Fruit fly (Drosophila melanogaster) whole organism, wandering third instar larva: Measurements from ENCODE around the gene mib1.
A peak's percentile ranks its signal among the peaks of the same experiment; 100 is the strongest.

Source experiments
- Abd-B ChIP-seq: fragments of >200 bp; optimal IDR thresholded peaks from 2 replicates; lab custom pipeline; 2017; ENCODE audit warnings: missing biosample characterization, missing genetic modification characterization
- CG32264 ChIP-seq: fragments of 200-800 bp; sonication (Bioruptor generic); optimal IDR thresholded peaks from 2 replicates; lab custom pipeline; 2016; ENCODE audit warnings: missing biosample characterization, missing genetic modification characterization
- CG9705 ChIP-seq: fragments of 200-800 bp; sonication (Bioruptor generic); optimal IDR thresholded peaks from 2 replicates; lab custom pipeline; 2018; ENCODE audit warnings: missing biosample characterization, mild to moderate bottlenecking, missing genetic modification characterization
- CrebA ChIP-seq: fragments of 200-800 bp; sonication (Bioruptor generic); optimal IDR thresholded peaks from 2 replicates; lab custom pipeline; 2016; ENCODE audit warnings: missing biosample characterization, mild to moderate bottlenecking, missing genetic modification characterization, borderline replicate concordance
- Dfd ChIP-seq: fragments of >200 bp; optimal IDR thresholded peaks from 2 replicates; lab custom pipeline; 2017; ENCODE audit warnings: missing biosample characterization, missing genetic modification characterization
- Dif ChIP-seq: fragments of 200-275, 200-300 bp; sonication (Bioruptor generic); optimal IDR thresholded peaks from 2 replicates; lab custom pipeline; 2018; ENCODE audit warnings: missing biosample characterization, missing genetic modification characterization; ENCODE audit not compliant: partially characterized antibody
- GATAd ChIP-seq: sonication (Bioruptor generic); optimal IDR thresholded peaks from 2 replicates; lab custom pipeline; 2016; ENCODE audit warnings: missing biosample characterization, missing genetic modification characterization
- HLH106 ChIP-seq: fragments of 200-800 bp; optimal IDR thresholded peaks from 3 replicates; lab custom pipeline; 2019; ENCODE audit warnings: missing biosample characterization, mild to moderate bottlenecking, missing genetic modification characterization, moderate library complexity
- Hnf4 ChIP-seq: fragments of 200-800 bp; sonication (Bioruptor generic); optimal IDR thresholded peaks from 2 replicates; lab custom pipeline; 2016; ENCODE audit warnings: missing biosample characterization, mild to moderate bottlenecking, missing genetic modification characterization
- Hr78 ChIP-seq: fragments of >200 bp; optimal IDR thresholded peaks from 2 replicates; lab custom pipeline; 2017; ENCODE audit warnings: missing biosample characterization, missing genetic modification characterization
- Hr83 ChIP-seq: fragments of 200-300 bp; sonication (Bioruptor generic); optimal IDR thresholded peaks from 2 replicates; lab custom pipeline; 2016; ENCODE audit warnings: missing biosample characterization, mild to moderate bottlenecking, missing genetic modification characterization, moderate library complexity; ENCODE audit not compliant: poor library complexity, severe bottlenecking
- Jra ChIP-seq: sonication (Bioruptor generic); optimal IDR thresholded peaks from 2 replicates; lab custom pipeline; 2016; ENCODE audit warnings: missing biosample characterization, missing genetic modification characterization
- Mio ChIP-seq: sonication (Bioruptor generic); optimal IDR thresholded peaks from 2 replicates; lab custom pipeline; 2016; ENCODE audit warnings: missing biosample characterization, missing genetic modification characterization
- Myc ChIP-seq: fragments of >200 bp; optimal IDR thresholded peaks from 2 replicates; lab custom pipeline; 2017
- N ChIP-seq: fragments of >200 bp; optimal IDR thresholded peaks from 2 replicates; lab custom pipeline; 2018; ENCODE audit warnings: missing biosample characterization, missing external identifiers, missing genetic modification characterization
- OdsH ChIP-seq: fragments of 200-800 bp; sonication (Bioruptor generic); optimal IDR thresholded peaks from 2 replicates; lab custom pipeline; 2016; ENCODE audit warnings: missing biosample characterization, mild to moderate bottlenecking, missing genetic modification characterization
- Rel ChIP-seq, 2 experiments: fragments of 200-800 bp; sonication (Bioruptor generic) in 1 of 2; optimal IDR thresholded peaks; 2 replicates in 1 of 2; 3 replicates in 1 of 2; lab custom pipeline; 2016 to 2019; ENCODE audit warnings: mild to moderate bottlenecking in 2 of 2, missing biosample characterization in 2 of 2, missing genetic modification characterization in 2 of 2, moderate library complexity in 1 of 2
- Sp1 ChIP-seq: fragments of 200-800 bp; sonication (Bioruptor generic); optimal IDR thresholded peaks from 3 replicates; lab custom pipeline; 2019; ENCODE audit warnings: missing biosample characterization, mild to moderate bottlenecking, missing genetic modification characterization, moderate library complexity
- Vsx2 ChIP-seq: fragments of 200-300, 225-300 bp; sonication (Bioruptor generic); optimal IDR thresholded peaks from 2 replicates; lab custom pipeline; 2018; ENCODE audit warnings: missing biosample characterization, missing genetic modification characterization; ENCODE audit not compliant: partially characterized antibody
- br ChIP-seq: fragments of 200-800 bp; sonication (Bioruptor generic); optimal IDR thresholded peaks from 2 replicates; lab custom pipeline; 2016; ENCODE audit warnings: missing biosample characterization, missing genetic modification characterization
- brk ChIP-seq: fragments of 200-800 bp; sonication (Bioruptor generic); optimal IDR thresholded peaks from 2 replicates; lab custom pipeline; 2016; ENCODE audit warnings: missing biosample characterization, mild to moderate bottlenecking, missing genetic modification characterization
- dl ChIP-seq, 2 experiments: fragments of 175-275, 200-275 bp in 1 of 2; fragments of 200-275 bp in 1 of 2; sonication (Bioruptor generic); optimal IDR thresholded peaks; lab custom pipeline; 2018; ENCODE audit warnings: mild to moderate bottlenecking in 2 of 2, missing biosample characterization in 2 of 2, missing genetic modification characterization in 2 of 2, moderate library complexity in 2 of 2; ENCODE audit not compliant: partially characterized antibody in 2 of 2, insufficient read depth in 1 of 2
- dmrt93B ChIP-seq: fragments of 200-800 bp; sonication (Bioruptor generic); optimal IDR thresholded peaks from 2 replicates; lab custom pipeline; 2018; ENCODE audit warnings: missing biosample characterization, mild to moderate bottlenecking, missing genetic modification characterization
- dsf ChIP-seq: sonication (Bioruptor generic); optimal IDR thresholded peaks from 2 replicates; lab custom pipeline; 2016; ENCODE audit warnings: missing biosample characterization, missing genetic modification characterization, borderline replicate concordance
- ey ChIP-seq: fragments of 200-800 bp; sonication (Bioruptor generic); optimal IDR thresholded peaks from 2 replicates; lab custom pipeline; 2016; ENCODE audit warnings: missing biosample characterization, missing genetic modification characterization
- foxo ChIP-seq, 2 experiments: fragments of 200-800 bp; sonication (Bioruptor generic); optimal IDR thresholded peaks; 2 replicates in 1 of 2; 3 replicates in 1 of 2; lab custom pipeline; 2016 to 2017; ENCODE audit warnings: missing biosample characterization in 2 of 2, missing genetic modification characterization in 2 of 2
- fru ChIP-seq: fragments of 200-800 bp; sonication (Bioruptor generic); optimal IDR thresholded peaks from 3 replicates; lab custom pipeline; 2016; ENCODE audit warnings: missing biosample characterization, mild to moderate bottlenecking, missing genetic modification characterization
- h ChIP-seq: fragments of 200-800 bp; sonication (Bioruptor generic); optimal IDR thresholded peaks from 3 replicates; lab custom pipeline; 2016; ENCODE audit warnings: missing biosample characterization, mild to moderate bottlenecking, missing genetic modification characterization
- jim ChIP-seq: fragments of 175-275, 200-325 bp; sonication (Bioruptor generic); optimal IDR thresholded peaks from 2 replicates; lab custom pipeline; 2016; ENCODE audit warnings: missing biosample characterization, mild to moderate bottlenecking, missing genetic modification characterization
- lola ChIP-seq: fragments of >200 bp; optimal IDR thresholded peaks from 2 replicates; lab custom pipeline; 2017; ENCODE audit warnings: missing biosample characterization, missing genetic modification characterization
- pan ChIP-seq: fragments of >200 bp; optimal IDR thresholded peaks from 2 replicates; lab custom pipeline; 2017
- psq ChIP-seq: fragments of 200-800 bp; sonication (Bioruptor generic); optimal IDR thresholded peaks from 3 replicates; lab custom pipeline; 2017; ENCODE audit warnings: missing biosample characterization, mild to moderate bottlenecking, missing genetic modification characterization, moderate library complexity
- rgr ChIP-seq: fragments of 200-800 bp; sonication (Bioruptor generic); optimal IDR thresholded peaks from 3 replicates; lab custom pipeline; 2016; ENCODE audit warnings: missing biosample characterization, mild to moderate bottlenecking, missing genetic modification characterization
- sage ChIP-seq: fragments of 200-800 bp; sonication (Bioruptor generic); optimal IDR thresholded peaks from 2 replicates; lab custom pipeline; 2016; ENCODE audit warnings: missing biosample characterization, mild to moderate bottlenecking, missing genetic modification characterization
- sv ChIP-seq: fragments of 200-800 bp; sonication (Bioruptor generic); optimal IDR thresholded peaks from 3 replicates; lab custom pipeline; 2016; ENCODE audit warnings: missing biosample characterization, missing genetic modification characterization
- tai ChIP-seq: sonication (Bioruptor generic); optimal IDR thresholded peaks from 2 replicates; lab custom pipeline; 2016; ENCODE audit warnings: missing biosample characterization, missing genetic modification characterization
- usp ChIP-seq: fragments of >200 bp; optimal IDR thresholded peaks from 2 replicates; lab custom pipeline; 2017; ENCODE audit warnings: missing biosample characterization, missing genetic modification characterization
- woc ChIP-seq: sonication (Bioruptor generic); optimal IDR thresholded peaks from 2 replicates; lab custom pipeline; 2016; ENCODE audit warnings: missing biosample characterization, mild to moderate bottlenecking, missing genetic modification characterization

Gene mib1

DNA sequence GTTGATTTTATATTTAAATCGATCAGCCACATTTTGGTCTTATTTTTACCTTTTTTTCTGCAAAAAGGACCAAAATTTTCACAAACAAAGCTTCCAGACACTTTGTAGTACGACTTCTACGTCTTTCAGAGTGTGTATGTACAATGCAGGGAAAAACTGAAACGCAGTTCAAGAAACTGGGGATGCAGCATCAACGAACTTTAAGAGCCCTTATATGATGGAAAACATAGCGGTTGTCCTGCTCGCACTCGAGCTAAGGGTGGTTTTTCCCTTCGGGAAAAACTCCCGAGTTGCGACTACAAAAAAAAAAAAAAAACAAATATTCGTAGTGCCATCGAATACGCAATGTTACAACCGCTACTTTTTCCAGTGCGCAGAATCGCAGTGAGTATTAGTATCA is 28.8 kb upstream of the mib1 start:
- TF ChIP-seq dl (GFP tag; optimal IDR thresholded peaks at IDR 0.05; lab: Kevin White, UChicago; ENCODE audit: insufficient read depth in 1 of 2, partially characterized antibody in 2 of 2), result no peak
- TF ChIP-seq Dif (GFP tag; lab: Kevin White, UChicago), result peak; percentile 16
- TF ChIP-seq sage (GFP tag; lab: Kevin White, UChicago), result no peak
- TF ChIP-seq, all 38 proteins: peak for 1

DNA sequence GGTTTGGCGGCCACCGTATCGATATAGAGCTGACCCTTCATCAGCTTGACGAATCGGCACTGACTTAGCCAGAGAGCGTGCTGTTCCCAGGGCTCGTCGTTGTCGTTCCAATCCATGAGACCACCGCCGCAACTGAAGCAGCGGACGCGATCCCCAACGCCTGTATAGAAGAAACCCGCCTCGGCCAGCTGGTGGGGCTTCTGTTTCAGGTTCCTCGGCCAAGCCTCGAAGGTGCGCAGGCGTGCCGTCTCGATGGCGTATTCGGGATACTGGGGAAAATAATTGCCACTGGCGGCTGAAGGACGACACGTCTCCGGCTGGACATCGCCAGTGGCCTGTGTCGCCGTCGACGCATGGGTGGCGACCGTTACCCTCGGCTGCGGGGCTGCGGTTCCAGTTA is 27.5 kb upstream of the mib1 start:
- TF ChIP-seq OdsH (GFP tag; lab: Kevin White, UChicago) (no peak), h (GFP tag; lab: Kevin White, UChicago) (no peak), foxo (GFP tag; optimal IDR thresholded peaks at IDR 0.05; lab: Kevin White, UChicago) (no peak)
- TF ChIP-seq, all 38 proteins: peak for 0

DNA sequence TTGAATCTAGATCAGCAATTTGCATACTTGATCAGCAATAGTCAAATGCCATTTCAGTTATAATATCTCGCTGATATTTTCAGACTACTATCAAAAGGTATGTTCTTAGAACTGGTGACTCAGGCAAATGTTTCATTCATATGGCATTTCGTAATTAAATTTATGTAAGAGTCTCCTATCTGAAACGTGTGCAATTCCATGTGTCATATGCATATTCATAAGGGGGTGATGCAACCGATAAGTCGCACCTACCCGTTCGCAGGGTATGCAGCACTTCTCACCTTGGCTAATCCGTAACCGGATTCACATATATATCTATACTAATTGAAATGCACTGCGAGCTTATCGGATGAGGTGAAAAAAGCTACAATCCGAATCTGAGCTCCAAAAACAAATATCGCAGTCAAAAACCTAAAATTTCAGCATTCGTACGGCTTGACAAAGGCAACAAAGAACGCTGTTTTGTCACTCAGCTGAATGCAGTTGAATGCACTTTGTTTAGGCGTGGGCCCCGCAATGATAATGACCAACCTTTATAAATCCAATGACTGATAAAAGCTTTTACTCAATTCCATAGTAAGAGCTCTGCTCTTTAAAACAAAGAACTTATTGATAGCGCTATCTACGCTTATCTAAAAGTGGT is 26.2 kb upstream of the mib1 start:
- TF ChIP-seq dmrt93B (no peak), tai (GFP tag; lab: Kevin White, UChicago) (peak; percentile 5), rgr (GFP tag; lab: Kevin White, UChicago) (peak; percentile 49), Dif (GFP tag; lab: Kevin White, UChicago) (no peak), CG9705 (GFP tag; lab: Kevin White, UChicago) (no peak), Hnf4 (GFP tag; lab: Kevin White, UChicago) (peak; percentile 29), jim (GFP tag; lab: Kevin White, UChicago) (no peak), ey (GFP tag; lab: Kevin White, UChicago) (peak; percentile 57), Hr83 (no peak), h (GFP tag; lab: Kevin White, UChicago) (peak; percentile 64), Sp1 (GFP tag; lab: Kevin White, UChicago) (peak; percentile 49), pan (lab: Kevin White, UChicago) (no peak), Dfd (GFP tag; lab: Kevin White, UChicago) (no peak), Rel (GFP tag; optimal IDR thresholded peaks at IDR 0.05; lab: Kevin White, UChicago) (peak; percentile 41), Rel (tag; optimal IDR thresholded peaks at IDR 0.05; lab: Kevin White, UChicago) (peak; percentile 38), usp (GFP tag; lab: Kevin White, UChicago) (no peak), Jra (GFP tag; lab: Kevin White, UChicago) (peak; percentile 44), Hr78 (no peak), psq (GFP tag; lab: Kevin White, UChicago) (peak; percentile 14), OdsH (GFP tag; lab: Kevin White, UChicago) (peak; percentile 47), lola (GFP tag; lab: Kevin White, UChicago) (no peak), Abd-B (GFP tag; lab: Kevin White, UChicago) (no peak), CG32264 (no peak), sv (no peak), woc (peak; percentile 13), Mio (no peak), dsf (GFP tag; lab: Kevin White, UChicago) (no peak), HLH106 (peak; percentile 52), fru (no peak), brk (peak; percentile 9), br (GFP tag; lab: Kevin White, UChicago) (peak; percentile 46), foxo (GFP tag; optimal IDR thresholded peaks at IDR 0.05; lab: Kevin White, UChicago) (peak in 1 of 2 experiments; percentile 72), CrebA (GFP tag; lab: Kevin White, UChicago) (peak; percentile 5), N (no peak), Vsx2 (GFP tag; lab: Kevin White, UChicago) (no peak), dl (GFP tag; optimal IDR thresholded peaks at IDR 0.05; lab: Kevin White, UChicago; ENCODE audit: insufficient read depth in 1 of 2, partially characterized antibody in 2 of 2) (peak in 1 of 2 experiments; percentile 24), Myc (lab: Kevin White, UChicago) (no peak), sage (GFP tag; lab: Kevin White, UChicago) (no peak), GATAd (GFP tag; lab: Kevin White, UChicago) (no peak)
